Fruit fly (Drosophila melanogaster) whole organism, embryonic: ENCODE results near the gene nAChRalpha5.

Source experiments
- CG1024 ChIP-seq: fragments of 200-800 bp; sonication (Bioruptor generic); IDR thresholded peaks from 2 replicates; pipeline ENCODE4 v1.3.6; 2022; ENCODE audit warnings: missing biosample characterization, missing genetic modification characterization
- CG10366 ChIP-seq: fragments of 200-800 bp; sonication (Bioruptor generic); IDR thresholded peaks from 2 replicates; pipeline ENCODE4 v1.3.6; 2022; ENCODE audit warnings: missing biosample characterization, missing genetic modification characterization
- CG11398 ChIP-seq: fragments of 200-800 bp; sonication (Bioruptor generic); optimal IDR thresholded peaks from 2 replicates; lab custom pipeline; 2016; ENCODE audit warnings: missing biosample characterization, missing genetic modification characterization
- CG12219 ChIP-seq: fragments of 200-800 bp; sonication (Bioruptor generic); optimal IDR thresholded peaks from 3 replicates; lab custom pipeline; 2018; ENCODE audit warnings: missing biosample characterization, mild to moderate bottlenecking, missing genetic modification characterization
- CG12236 ChIP-seq: fragments of 200-800 bp; sonication (Bioruptor generic); optimal IDR thresholded peaks from 2 replicates; lab custom pipeline; 2016; ENCODE audit warnings: missing biosample characterization, missing genetic modification characterization
- CG14014 ChIP-seq: fragments of 200-800 bp; sonication (Bioruptor generic); IDR thresholded peaks from 2 replicates; pipeline ENCODE4 v1.3.6; 2022; ENCODE audit warnings: missing biosample characterization, missing genetic modification characterization
- CG14965 ChIP-seq: fragments of 200-800 bp; sonication (Bioruptor generic); optimal IDR thresholded peaks from 2 replicates; lab custom pipeline; 2016; ENCODE audit warnings: missing biosample characterization, missing genetic modification characterization, borderline replicate concordance
- CG17612 ChIP-seq: fragments of 200-800 bp; sonication (Bioruptor generic); IDR thresholded peaks from 2 replicates; pipeline ENCODE4 v1.3.6; 2022; ENCODE audit warnings: missing biosample characterization, missing genetic modification characterization
- CG1792 ChIP-seq: fragments of 200-800 bp; sonication (Bioruptor generic); optimal IDR thresholded peaks from 2 replicates; lab custom pipeline; 2016; ENCODE audit warnings: missing biosample characterization, missing genetic modification characterization
- CG2120 ChIP-seq: fragments of 200-800 bp; sonication (Bioruptor generic); optimal IDR thresholded peaks from 3 replicates; lab custom pipeline; 2016; ENCODE audit warnings: missing biosample characterization, missing genetic modification characterization
- CG2199 ChIP-seq: fragments of 200-800 bp; sonication (Bioruptor generic); IDR thresholded peaks from 3 replicates; pipeline ENCODE4 v1.3.6; 2022; ENCODE audit warnings: missing biosample characterization, missing genetic modification characterization
- CG31441 ChIP-seq: fragments of 200-800 bp; sonication (Bioruptor generic); IDR thresholded peaks from 2 replicates; pipeline ENCODE4 v1.3.6; 2022; ENCODE audit warnings: missing biosample characterization, missing genetic modification characterization
- CG3407 ChIP-seq: fragments of 200-800 bp; sonication (Bioruptor generic); optimal IDR thresholded peaks from 2 replicates; lab custom pipeline; 2018; ENCODE audit warnings: missing biosample characterization, mild to moderate bottlenecking, missing genetic modification characterization
- CG42726 ChIP-seq: fragments of 200-800 bp; sonication (Bioruptor generic); IDR thresholded peaks from 2 replicates; pipeline ENCODE4 v1.3.6; 2022; ENCODE audit warnings: missing biosample characterization, missing genetic modification characterization; ENCODE audit not compliant: partially characterized antibody
- CG4424 ChIP-seq: fragments of 200-800 bp; sonication (Bioruptor generic); optimal IDR thresholded peaks from 3 replicates; lab custom pipeline; 2016; ENCODE audit warnings: missing biosample characterization, missing genetic modification characterization
- CG7357 ChIP-seq: fragments of 200-800 bp; sonication (Bioruptor generic); IDR thresholded peaks from 3 replicates; pipeline ENCODE4 v1.3.6; 2022; ENCODE audit warnings: missing biosample characterization, missing genetic modification characterization
- CG8359 ChIP-seq: fragments of 200-800 bp; sonication (Bioruptor generic); optimal IDR thresholded peaks from 2 replicates; lab custom pipeline; 2017; ENCODE audit warnings: missing biosample characterization, mild to moderate bottlenecking, missing genetic modification characterization, borderline replicate concordance
- CG9437 ChIP-seq: fragments of 200-800 bp; sonication (Bioruptor generic); optimal IDR thresholded peaks from 2 replicates; lab custom pipeline; 2018; ENCODE audit warnings: missing biosample characterization, mild to moderate bottlenecking, missing genetic modification characterization
- CG9876 ChIP-seq: fragments of 200-800 bp; sonication (Bioruptor generic); optimal IDR thresholded peaks from 2 replicates; lab custom pipeline; 2016; ENCODE audit warnings: missing biosample characterization, missing genetic modification characterization
- CHES-1-like ChIP-seq: fragments of 200-800 bp; sonication (Bioruptor generic); optimal IDR thresholded peaks from 2 replicates; lab custom pipeline; 2016; ENCODE audit warnings: missing biosample characterization, missing genetic modification characterization
- CTCF ChIP-seq: fragments of 200-800 bp; sonication (Bioruptor generic); optimal IDR thresholded peaks from 2 replicates; lab custom pipeline; 2017; ENCODE audit warnings: missing biosample characterization, mild to moderate bottlenecking, missing genetic modification characterization, moderate library complexity
- D ChIP-seq, 2 experiments: fragments of 200-800 bp in 1 of 2; fragments of >200 bp in 1 of 2; sonication (Bioruptor generic) in 1 of 2; optimal IDR thresholded peaks; 2 replicates in 1 of 2; 3 replicates in 1 of 2; lab custom pipeline; 2017; ENCODE audit warnings: mild to moderate bottlenecking in 1 of 2, missing biosample characterization in 1 of 2, missing genetic modification characterization in 1 of 2, missing genetic modification reagents in 1 of 2
- Dfd ChIP-seq, 2 experiments: fragments of >200 bp; optimal IDR thresholded peaks; 2 replicates each; lab custom pipeline; 2017; ENCODE audit warnings: missing biosample characterization in 2 of 2, missing genetic modification characterization in 2 of 2
- Dref ChIP-seq: fragments of 200-800 bp; sonication (Bioruptor generic); IDR thresholded peaks from 2 replicates; pipeline ENCODE4 v1.3.6; 2022; ENCODE audit warnings: missing biosample characterization, missing genetic modification characterization
- Drgx ChIP-seq: fragments of 200-800 bp; sonication (Bioruptor generic); IDR thresholded peaks from 2 replicates; pipeline ENCODE4 v1.3.6; 2022; ENCODE audit warnings: missing biosample characterization, missing genetic modification characterization
- GATAe ChIP-seq: fragments of 200-800 bp; sonication (Bioruptor generic); conservative IDR thresholded peaks from 2 replicates; pipeline ENCODE4 v1.3.6; 2022; ENCODE audit warnings: missing biosample characterization, missing genetic modification characterization
- HLH3B ChIP-seq: fragments of 200-800 bp; sonication (Bioruptor generic); IDR thresholded peaks from 2 replicates; pipeline ENCODE4 v1.3.6; 2022; ENCODE audit warnings: missing biosample characterization, missing genetic modification characterization
- Hey ChIP-seq: fragments of 200-800 bp; sonication (Bioruptor generic); optimal IDR thresholded peaks from 3 replicates; lab custom pipeline; 2018; ENCODE audit warnings: missing biosample characterization, mild to moderate bottlenecking, missing genetic modification characterization
- Med ChIP-seq: fragments of 200-800 bp; sonication (Bioruptor generic); peaks from one replicate; lab custom pipeline; 2016; ENCODE audit warnings: missing biosample characterization, missing genetic modification characterization, mild to moderate bottlenecking, inconsistent platforms, moderate library complexity
- NFAT ChIP-seq: fragments of 200-800 bp; sonication (Bioruptor generic); IDR thresholded peaks from 2 replicates; pipeline ENCODE4 v1.3.6; 2022; ENCODE audit warnings: missing biosample characterization, missing genetic modification characterization
- Nf-YA ChIP-seq: fragments of 200-800 bp; sonication (Bioruptor generic); IDR thresholded peaks from 2 replicates; pipeline ENCODE4 v1.3.6; 2022; ENCODE audit warnings: missing biosample characterization, missing genetic modification characterization
- Ptx1 ChIP-seq: fragments of 200-800 bp; sonication (Bioruptor generic); IDR thresholded peaks from 2 replicates; pipeline ENCODE4 v1.3.6; 2022; ENCODE audit warnings: missing biosample characterization, missing genetic modification characterization
- Six4 ChIP-seq: fragments of 200-800 bp; sonication (Bioruptor generic); optimal IDR thresholded peaks from 2 replicates; lab custom pipeline; 2016; ENCODE audit warnings: missing biosample characterization, missing genetic modification characterization
- ato ChIP-seq: fragments of 200-800 bp; sonication (Bioruptor generic); IDR thresholded peaks from 2 replicates; pipeline ENCODE4 v1.3.6; 2022; ENCODE audit warnings: missing biosample characterization, missing genetic modification characterization; ENCODE audit not compliant: partially characterized antibody
- bsh ChIP-seq, 2 experiments: fragments of 200-800 bp; sonication (Bioruptor generic); optimal IDR thresholded peaks; 2 replicates each; lab custom pipeline; 2017 to 2018; ENCODE audit warnings: mild to moderate bottlenecking in 2 of 2, missing biosample characterization in 2 of 2, missing genetic modification characterization in 2 of 2, moderate library complexity in 1 of 2
- cato ChIP-seq: fragments of 200-800 bp; sonication (Bioruptor generic); optimal IDR thresholded peaks from 2 replicates; lab custom pipeline; 2016; ENCODE audit warnings: missing biosample characterization, missing genetic modification characterization, borderline replicate concordance
- crp ChIP-seq, 2 experiments: fragments of 200-800 bp; sonication (Bioruptor generic); optimal IDR thresholded peaks; 2 replicates in 1 of 2; 3 replicates in 1 of 2; lab custom pipeline; 2017; ENCODE audit warnings: missing biosample characterization in 2 of 2, missing genetic modification characterization in 2 of 2, mild to moderate bottlenecking in 1 of 2, moderate library complexity in 1 of 2
- da ChIP-seq: fragments of 200-800 bp; sonication (Bioruptor generic); optimal IDR thresholded peaks from 2 replicates; lab custom pipeline; 2016; ENCODE audit warnings: missing biosample characterization, missing genetic modification characterization
- grn ChIP-seq: fragments of 200-800 bp; sonication (Bioruptor generic); optimal IDR thresholded peaks from 3 replicates; lab custom pipeline; 2017; ENCODE audit warnings: missing biosample characterization, missing genetic modification characterization
- gsb-n ChIP-seq: fragments of 200-800 bp; sonication (Bioruptor generic); optimal IDR thresholded peaks from 3 replicates; lab custom pipeline; 2018; ENCODE audit warnings: missing biosample characterization, mild to moderate bottlenecking, missing genetic modification characterization
- org-1 ChIP-seq: fragments of 200-800 bp; sonication (Bioruptor generic); optimal IDR thresholded peaks from 2 replicates; lab custom pipeline; 2017; ENCODE audit warnings: missing biosample characterization, missing genetic modification characterization
- pros ChIP-seq: fragments of 200-800 bp; sonication (Bioruptor generic); optimal IDR thresholded peaks from 3 replicates; lab custom pipeline; 2019; ENCODE audit warnings: missing biosample characterization, mild to moderate bottlenecking, missing genetic modification characterization, moderate library complexity
- run ChIP-seq: fragments of 200-800 bp; sonication (Bioruptor generic); optimal IDR thresholded peaks from 3 replicates; lab custom pipeline; 2018; ENCODE audit warnings: missing biosample characterization, mild to moderate bottlenecking, missing genetic modification characterization
- slbo ChIP-seq: fragments of 200-800 bp; sonication (Bioruptor generic); IDR thresholded peaks from 2 replicates; pipeline ENCODE4 v1.3.6; 2022; ENCODE audit warnings: missing biosample characterization, missing genetic modification characterization
- ssp ChIP-seq: fragments of 200-800 bp; sonication (Bioruptor generic); IDR thresholded peaks from 2 replicates; pipeline ENCODE4 v1.3.6; 2022; ENCODE audit warnings: missing biosample characterization, missing genetic modification characterization
- tio ChIP-seq: fragments of 200-800 bp; sonication (Bioruptor generic); optimal IDR thresholded peaks from 2 replicates; lab custom pipeline; 2017; ENCODE audit warnings: missing biosample characterization, missing genetic modification characterization, inconsistent platforms
- wdn ChIP-seq: fragments of 200-800 bp; sonication (Bioruptor generic); IDR thresholded peaks from 2 replicates; pipeline ENCODE4 v1.3.6; 2022; ENCODE audit warnings: missing biosample characterization, missing genetic modification characterization
- zen ChIP-seq: fragments of 200-800 bp; sonication (Bioruptor generic); optimal IDR thresholded peaks from 3 replicates; lab custom pipeline; 2018; ENCODE audit warnings: missing biosample characterization, mild to moderate bottlenecking, missing genetic modification characterization, moderate library complexity
- zen2 ChIP-seq: fragments of 200-800 bp; sonication (Bioruptor generic); IDR thresholded peaks from 3 replicates; pipeline ENCODE4 v1.3.6; 2022; ENCODE audit warnings: missing biosample characterization, missing genetic modification characterization; ENCODE audit not compliant: partially characterized antibody
- zfh1 ChIP-seq: fragments of 200-800 bp; sonication (Bioruptor generic); IDR thresholded peaks from 3 replicates; pipeline ENCODE4 v1.3.6; 2022; ENCODE audit warnings: missing biosample characterization, missing genetic modification characterization

The nAChRalpha5 gene

dm6 chr2L:14122742-14123334, 82.9 kb downstream of the nAChRalpha5 start (continued):
- TF ChIP-seq slbo (GFP tag; lab: Robert Waterston, UW) (peak; percentile 78), cato (GFP tag; lab: Kevin White, UChicago) (no peak), CG1792 (GFP tag; lab: Kevin White, UChicago) (no peak), CG4424 (GFP tag; lab: Kevin White, UChicago) (peak; percentile 64), CG17612 (GFP tag; lab: Robert Waterston, UW) (no peak), zen (no peak), org-1 (peak; percentile 45), Med (GFP tag; lab: Kevin White, UChicago) (peak; percentile 93), Dref (GFP tag; lab: Robert Waterston, UW) (no peak), ssp (GFP tag; lab: Robert Waterston, UW) (peak; percentile 65), D (optimal IDR thresholded peaks at IDR 0.05; lab: Kevin White, UChicago) (no peak), D (GFP tag; optimal IDR thresholded peaks at IDR 0.05; lab: Kevin White, UChicago) (peak; percentile 66), CG9876 (GFP tag; lab: Kevin White, UChicago) (no peak), CG1024 (GFP tag; lab: Robert Waterston, UW) (peak; percentile 50; the same call in 1 of the 2 replicates), CG2199 (GFP tag; lab: Robert Waterston, UW) (no peak), Dfd (GFP tag; optimal IDR thresholded peaks at IDR 0.05; lab: Kevin White, UChicago) (no peak), zen2 (GFP tag; lab: Robert Waterston, UW) (no peak), CG14965 (GFP tag; lab: Kevin White, UChicago) (no peak), CG8359 (GFP tag; lab: Kevin White, UChicago) (peak; percentile 1), GATAe (0 out of 2 replicates have a peak, but pooled peaks have one; percentile 14), CG2120 (GFP tag; lab: Kevin White, UChicago) (peak; percentile 72), bsh (GFP tag; optimal IDR thresholded peaks at IDR 0.05; lab: Kevin White, UChicago) (peak in 1 of 2 experiments; percentile 70), run (tag; lab: Kevin White, UChicago) (no peak), crp (GFP tag; optimal IDR thresholded peaks at IDR 0.05; lab: Kevin White, UChicago) (no peak), tio (GFP tag; lab: Kevin White, UChicago) (no peak), CG14014 (peak; percentile 73), Hey (tag; lab: Kevin White, UChicago) (peak; percentile 30), grn (GFP tag; lab: Kevin White, UChicago) (no peak), zfh1 (GFP tag; lab: Robert Waterston, UW) (peak; percentile 73), CHES-1-like (GFP tag; lab: Kevin White, UChicago) (no peak), Drgx (GFP tag; lab: Robert Waterston, UW) (no peak), CG12219 (GFP tag; lab: Kevin White, UChicago) (peak; percentile 46), CG7357 (GFP tag; lab: Robert Waterston, UW) (peak; percentile 70; the same call in 2 of the 3 replicates), CG11398 (GFP tag; lab: Kevin White, UChicago) (no peak), pros (GFP tag; lab: Kevin White, UChicago) (peak; percentile 13), da (no peak), NFAT (peak; percentile 60; the same call in 1 of the 2 replicates), Ptx1 (GFP tag; lab: Robert Waterston, UW) (peak; percentile 73), CG31441 (GFP tag; lab: Robert Waterston, UW) (peak; percentile 68), CTCF (GFP tag; lab: Kevin White, UChicago) (peak; percentile 15), gsb-n (tag; lab: Kevin White, UChicago) (no peak), CG3407 (GFP tag; lab: Kevin White, UChicago) (peak; percentile 15), wdn (GFP tag; lab: Robert Waterston, UW) (peak; percentile 56; the same call in 1 of the 2 replicates), Nf-YA (GFP tag; lab: Robert Waterston, UW) (0 out of 2 replicates have a peak, but pooled peaks have one; percentile 34), Six4 (peak; percentile 54), CG42726 (GFP tag; lab: Robert Waterston, UW) (no peak), CG10366 (GFP tag; lab: Robert Waterston, UW) (peak; percentile 68), ato (GFP tag; lab: Robert Waterston, UW) (no peak), HLH3B (GFP tag; lab: Robert Waterston, UW) (peak; percentile 80), CG9437 (GFP tag; lab: Kevin White, UChicago) (no peak), CG12236 (GFP tag; lab: Kevin White, UChicago) (no peak)
